Worm (Caenorhabditis elegans) whole organism, midembryonic: ENCODE data around the gene fkh-9.

Experiments
- T22C8.4 ChIP-seq: fragments of 200-800 bp; sonication (Bioruptor generic); IDR thresholded peaks from 2 replicates; pipeline ENCODE4 v1.3.6; 2022; ENCODE audit warnings: missing genetic modification characterization, missing compliant biosample characterization
- cog-1 ChIP-seq: sonication (generic microtip); optimal IDR thresholded peaks from 2 replicates; lab custom pipeline; 2016; ENCODE audit warnings: missing genetic modification characterization, missing compliant biosample characterization
- flt-1 ChIP-seq: fragments of 200-800 bp; sonication (Bioruptor generic); IDR thresholded peaks from 2 replicates; pipeline ENCODE4 v1.3.6; 2022; ENCODE audit warnings: missing genetic modification characterization, missing compliant biosample characterization
- klf-2 ChIP-seq: fragments of 200-800 bp; sonication (Bioruptor generic); conservative IDR thresholded peaks from 2 replicates; pipeline ENCODE4 v1.3.6; 2022; ENCODE audit warnings: missing genetic modification reagents, missing genetic modification characterization, missing compliant biosample characterization
- med-1 ChIP-seq: sonication (generic microtip); optimal IDR thresholded peaks from 2 replicates; lab custom pipeline; 2017; ENCODE audit warnings: missing genetic modification characterization, mild to moderate bottlenecking, missing compliant biosample characterization, antibody characterized with exemption, missing genetic modification reagents; ENCODE audit not compliant: insufficient read depth
- ref-1 ChIP-seq: fragments of 200-800 bp; sonication (Bioruptor generic); conservative IDR thresholded peaks from 2 replicates; pipeline ENCODE4 v1.3.6; 2022; ENCODE audit warnings: missing genetic modification reagents, missing genetic modification characterization, missing compliant biosample characterization
- tab-1 ChIP-seq: fragments of 200-800 bp; sonication (Bioruptor generic); IDR thresholded peaks from 2 replicates; pipeline ENCODE4 v1.3.6; 2022; ENCODE audit warnings: missing genetic modification characterization, missing compliant biosample characterization
- ztf-23 ChIP-seq: fragments of 200-800 bp; sonication (Bioruptor generic); IDR thresholded peaks from 2 replicates; pipeline ENCODE4 v1.3.6; 2022; ENCODE audit warnings: missing genetic modification reagents, missing genetic modification characterization, missing compliant biosample characterization
- ztf-29 ChIP-seq: fragments of 200-800 bp; sonication (Bioruptor generic); IDR thresholded peaks from 2 replicates; pipeline ENCODE4 v1.3.6; 2022; ENCODE audit warnings: missing genetic modification reagents, missing genetic modification characterization, missing compliant biosample characterization

Gene fkh-9

DNA sequence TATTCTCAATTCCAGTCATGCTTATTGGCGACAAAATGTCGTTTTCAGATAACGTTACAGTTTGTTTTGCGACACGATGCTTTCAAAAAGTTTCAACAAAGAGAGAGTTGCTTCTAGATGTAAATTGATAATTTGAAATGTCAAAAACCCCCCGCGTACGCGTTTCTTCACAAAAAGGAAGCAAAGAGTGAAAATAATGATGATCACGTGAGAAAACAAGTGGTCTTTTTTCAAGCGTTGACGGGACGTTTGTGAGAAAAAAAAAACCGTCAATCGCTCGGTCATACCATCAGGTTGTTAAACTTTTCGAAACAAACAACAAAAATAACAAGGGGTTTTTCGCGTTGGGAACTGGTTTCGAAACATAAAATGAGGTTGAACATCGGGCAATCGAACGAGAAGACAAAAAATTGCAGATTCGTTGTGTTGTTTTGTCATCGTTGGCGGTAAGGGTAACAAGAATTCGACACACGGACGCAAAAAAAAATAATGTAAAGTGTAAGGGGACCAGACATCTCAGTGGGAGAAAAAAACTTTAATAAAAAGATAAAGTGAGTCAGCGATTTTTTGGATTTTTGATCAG is 5.4 kb upstream of the fkh-9 start:
- TF ChIP-seq klf-2 (GFP tag; lab: Robert Waterston, UW) (no peak), T22C8.4 (GFP tag; lab: Robert Waterston, UW) (no peak), tab-1 (no peak), flt-1 (GFP tag; lab: Robert Waterston, UW) (no peak), med-1 (GFP tag; lab: Kevin White, UChicago) (no peak), cog-1 (tag; lab: Kevin White, UChicago) (no peak), ref-1 (GFP tag; lab: Robert Waterston, UW) (no peak), ztf-23 (GFP tag; lab: Robert Waterston, UW) (no peak), ztf-29 (GFP tag; lab: Robert Waterston, UW) (no peak)

DNA sequence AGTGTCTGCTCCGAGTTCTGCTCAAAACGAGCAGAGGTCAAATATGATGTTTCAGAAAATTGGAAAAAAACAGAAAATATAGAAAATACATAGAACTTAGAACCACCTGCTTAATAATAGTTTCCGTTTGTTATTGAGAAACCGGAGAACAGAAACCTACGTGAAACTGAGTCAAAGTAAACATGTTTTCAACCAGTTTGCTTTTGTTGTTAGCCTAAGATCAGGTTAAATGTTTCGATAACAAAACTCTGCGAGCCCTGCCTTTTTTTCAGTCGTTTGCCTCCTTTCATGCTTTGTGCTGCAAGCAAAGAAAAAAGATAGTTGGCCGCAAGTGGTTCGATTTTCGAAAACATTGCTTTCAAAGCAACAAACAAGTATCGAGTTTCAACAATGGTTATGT is 4.1 kb upstream of the fkh-9 start:
- TF ChIP-seq klf-2 (GFP tag; lab: Robert Waterston, UW) (no peak), ztf-29 (GFP tag; lab: Robert Waterston, UW) (no peak), ref-1 (GFP tag; lab: Robert Waterston, UW) (no peak), ztf-23 (GFP tag; lab: Robert Waterston, UW) (no peak), med-1 (GFP tag; lab: Kevin White, UChicago) (no peak), tab-1 (no peak), flt-1 (GFP tag; lab: Robert Waterston, UW) (no peak), T22C8.4 (GFP tag; lab: Robert Waterston, UW) (no peak), cog-1 (tag; lab: Kevin White, UChicago) (no peak)

DNA sequence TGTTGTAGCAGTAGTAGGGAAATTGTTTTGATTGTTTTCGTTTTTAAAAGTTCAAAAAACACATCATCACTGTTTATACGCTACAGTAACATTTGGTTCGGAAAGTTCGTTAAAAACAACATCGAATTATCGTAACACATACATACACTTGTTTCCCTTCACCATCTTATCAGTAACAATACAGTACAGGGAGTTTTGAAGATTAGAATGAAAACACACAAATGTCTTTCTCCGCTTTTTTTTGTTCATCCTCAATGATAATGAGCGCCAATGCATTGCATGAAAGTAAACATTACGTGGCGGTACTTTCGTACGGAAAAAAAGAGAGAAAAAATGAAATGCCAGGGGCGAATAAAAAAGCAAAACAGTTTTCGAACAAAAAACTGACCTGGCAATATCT is 2.8 kb upstream of the fkh-9 start:
- no peak for TF ChIP-seq med-1 (GFP tag; lab: Kevin White, UChicago)

DNA sequence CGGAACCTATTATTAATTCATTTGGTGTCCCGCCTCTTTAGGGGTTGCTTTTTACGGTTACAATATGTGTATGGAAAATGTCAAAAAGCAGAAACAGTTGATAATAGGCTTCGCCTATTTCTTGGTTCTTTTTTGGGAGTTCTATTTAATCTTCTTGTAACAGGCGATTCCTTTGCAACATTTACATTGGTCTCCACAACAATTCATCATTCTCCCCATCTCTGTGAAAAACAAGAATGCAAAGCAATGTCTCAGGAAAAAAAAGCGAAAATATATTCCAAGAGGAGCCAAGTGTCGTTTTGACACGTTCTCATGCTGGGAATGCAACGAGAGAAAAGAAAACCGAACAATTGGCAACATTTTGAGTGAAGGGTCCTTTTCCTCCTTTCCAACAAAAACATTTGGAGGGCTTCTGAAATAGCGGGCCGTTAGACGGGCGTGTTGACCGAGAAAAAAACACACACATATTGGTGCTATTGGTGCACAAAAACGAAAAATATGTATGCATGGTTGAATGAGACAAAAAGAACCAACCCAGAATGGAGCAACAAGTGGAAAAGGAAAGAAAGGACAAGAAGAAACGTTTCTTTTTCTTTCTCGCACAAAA is 1.9 kb upstream of the fkh-9 start:
- no peak for TF ChIP-seq klf-2 (GFP tag; lab: Robert Waterston, UW)
- TF ChIP-seq tab-1: no peak
- no peak for TF ChIP-seq ztf-29 (GFP tag; lab: Robert Waterston, UW)
- TF ChIP-seq flt-1 (GFP tag; lab: Robert Waterston, UW): no peak
- TF ChIP-seq ztf-23 (GFP tag; lab: Robert Waterston, UW): no peak

DNA sequence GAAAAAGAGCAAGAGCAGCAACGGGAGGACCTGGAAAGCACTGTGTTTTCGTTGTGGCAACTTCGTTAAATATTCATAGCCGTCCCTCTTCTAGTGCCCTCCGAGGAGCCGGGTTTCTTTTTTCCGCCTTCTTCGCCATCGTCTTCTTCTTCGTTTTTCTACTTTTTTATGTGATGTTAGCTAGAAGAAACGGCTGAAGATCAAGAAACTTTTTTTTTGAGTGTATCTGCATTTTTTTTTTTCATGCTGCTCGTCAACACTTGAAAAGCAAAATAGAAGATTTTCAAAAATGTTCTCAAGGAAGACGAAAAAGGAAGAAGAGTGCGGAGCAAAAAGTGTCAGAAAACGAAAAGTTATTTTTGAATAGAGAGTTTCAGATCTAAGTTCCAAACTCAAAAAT is 548 bp upstream of the fkh-9 start:
- TF ChIP-seq klf-2 (GFP tag; lab: Robert Waterston, UW): no peak
- TF ChIP-seq cog-1 (tag; lab: Kevin White, UChicago): no peak
- no peak for TF ChIP-seq med-1 (GFP tag; lab: Kevin White, UChicago)
- TF ChIP-seq tab-1: no peak
- TF ChIP-seq ref-1 (GFP tag; lab: Robert Waterston, UW): no peak
- no peak for TF ChIP-seq flt-1 (GFP tag; lab: Robert Waterston, UW)
- no peak for TF ChIP-seq ztf-23 (GFP tag; lab: Robert Waterston, UW)
- no peak for TF ChIP-seq T22C8.4 (GFP tag; lab: Robert Waterston, UW)

DNA sequence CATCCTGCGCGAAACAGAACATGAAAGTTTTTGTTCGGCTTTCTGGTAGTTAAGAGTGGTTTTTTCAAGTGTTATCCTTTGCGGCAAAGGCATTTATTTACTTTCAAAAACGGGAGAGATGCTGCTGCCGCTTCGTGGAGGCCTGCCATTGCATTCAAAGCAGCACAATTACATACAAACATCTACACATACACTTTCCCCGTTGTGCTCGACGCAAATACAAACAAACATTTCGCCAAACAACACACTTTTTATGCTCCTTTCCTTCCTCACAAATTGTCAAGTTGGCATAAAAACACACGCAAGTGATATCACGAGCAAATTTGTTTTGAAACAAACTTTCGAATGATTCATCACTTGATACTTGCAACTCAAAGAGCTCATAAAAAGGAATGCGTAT is 591 bp downstream of the fkh-9 start:
- TF ChIP-seq tab-1 (no peak), ztf-23 (GFP tag; lab: Robert Waterston, UW) (no peak), ref-1 (GFP tag; lab: Robert Waterston, UW) (no peak), med-1 (GFP tag; lab: Kevin White, UChicago) (no peak)

DNA sequence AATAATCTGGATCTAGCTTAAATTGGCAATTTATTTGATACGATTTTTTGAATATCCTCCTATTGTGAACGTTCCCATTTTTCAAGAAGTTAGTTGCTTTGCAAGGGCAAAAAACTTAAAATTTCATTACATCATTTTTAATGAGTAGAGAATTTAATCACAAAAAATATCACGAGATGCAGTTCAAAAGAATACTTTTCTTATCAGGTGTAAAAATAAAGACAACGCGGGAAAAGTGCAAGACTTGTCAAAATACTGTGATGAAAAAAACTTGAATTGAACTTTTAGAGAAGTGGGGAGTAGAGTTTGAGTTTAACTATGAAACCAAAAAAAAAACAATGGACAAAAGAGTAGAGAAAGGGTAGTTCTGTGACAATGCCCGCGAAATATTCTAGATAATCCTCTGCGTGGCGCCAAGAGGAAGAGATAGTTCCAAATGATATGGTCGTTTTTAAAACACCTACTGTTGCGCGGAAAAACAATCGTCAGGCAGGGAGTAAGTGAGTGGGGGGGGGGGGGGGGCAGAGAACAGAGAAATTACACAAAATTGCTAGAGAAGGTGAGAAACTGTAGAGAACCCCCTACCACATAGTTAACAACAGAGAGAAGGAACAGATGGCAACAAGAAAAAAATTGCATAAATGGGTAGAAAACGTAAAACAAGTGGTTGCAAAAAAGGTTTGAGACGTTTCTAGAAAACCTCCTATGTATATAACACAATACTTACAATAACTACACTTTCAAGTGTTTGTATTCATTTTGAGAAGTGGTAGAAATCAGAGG is 1.7 kb downstream of the fkh-9 start:
- TF ChIP-seq cog-1 (tag; lab: Kevin White, UChicago) (no peak), flt-1 (GFP tag; lab: Robert Waterston, UW) (no peak), ztf-29 (GFP tag; lab: Robert Waterston, UW) (no peak), ztf-23 (GFP tag; lab: Robert Waterston, UW) (no peak), tab-1 (no peak), T22C8.4 (GFP tag; lab: Robert Waterston, UW) (no peak), ref-1 (GFP tag; lab: Robert Waterston, UW) (no peak), klf-2 (GFP tag; lab: Robert Waterston, UW) (no peak), med-1 (GFP tag; lab: Kevin White, UChicago) (no peak)

DNA sequence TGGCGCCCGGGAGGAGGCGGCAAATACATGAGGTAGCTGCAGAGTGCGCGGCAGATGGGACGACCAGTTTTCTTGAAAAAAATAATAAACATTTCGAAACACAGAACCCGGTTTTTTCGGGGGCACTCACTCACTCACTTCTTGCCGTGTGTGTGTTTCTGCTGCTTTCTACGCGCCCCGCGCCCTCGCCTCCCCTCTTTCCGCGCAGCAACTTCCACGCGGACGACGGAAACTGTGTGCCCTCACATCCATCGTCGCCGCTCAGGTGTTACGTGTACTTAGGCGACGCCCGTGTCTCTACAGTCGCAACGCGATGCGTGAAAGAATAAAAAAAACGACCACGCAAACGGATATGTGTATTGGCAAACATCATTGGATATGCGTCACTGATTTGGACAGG is 2.3 kb downstream of the fkh-9 start:
- TF ChIP-seq flt-1 (GFP tag; lab: Robert Waterston, UW) (peak; percentile 24; the same call in 1 of the 2 replicates), ztf-29 (GFP tag; lab: Robert Waterston, UW) (no peak), T22C8.4 (GFP tag; lab: Robert Waterston, UW) (no peak)

DNA sequence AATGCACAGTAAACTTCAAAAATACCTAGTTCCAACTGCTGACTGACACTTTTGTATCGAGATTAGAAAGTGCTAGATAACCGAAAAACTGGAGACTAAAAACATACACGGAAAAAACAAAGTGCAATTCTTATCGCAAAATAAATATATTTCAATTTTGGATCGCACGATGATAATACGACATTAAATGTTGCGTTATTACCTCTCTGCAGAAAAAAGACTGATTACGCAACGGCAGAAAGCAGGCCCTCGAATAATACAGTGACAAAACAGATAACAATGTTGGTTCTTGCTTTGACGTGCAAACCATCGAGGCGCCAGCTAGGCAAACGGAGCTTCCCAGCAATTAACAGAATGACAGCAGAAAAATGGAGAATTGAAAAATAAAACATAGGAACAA is 2.9 kb downstream of the fkh-9 start:
- no peak for TF ChIP-seq flt-1 (GFP tag; lab: Robert Waterston, UW)
- no peak for TF ChIP-seq med-1 (GFP tag; lab: Kevin White, UChicago)
- no peak for TF ChIP-seq klf-2 (GFP tag; lab: Robert Waterston, UW)

DNA sequence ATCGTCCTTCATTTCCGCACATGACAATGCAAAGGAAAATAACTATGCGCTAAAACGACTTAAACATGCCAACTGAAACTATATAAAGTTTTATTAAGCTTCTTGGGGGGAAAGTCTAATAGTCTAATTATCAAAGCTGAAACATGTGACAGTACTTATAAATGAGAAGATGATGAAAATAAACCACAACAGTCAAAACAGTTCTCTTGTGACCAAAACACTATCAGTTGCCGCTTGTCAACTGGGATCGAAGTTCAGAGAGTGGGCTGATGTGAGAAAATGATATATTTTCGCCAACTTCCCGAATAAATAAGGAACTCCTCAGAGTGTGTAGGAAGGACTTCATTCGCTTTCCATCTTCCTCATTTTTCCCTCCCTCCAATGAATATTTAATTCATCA is 4.7 kb downstream of the fkh-9 start:
- no peak for TF ChIP-seq klf-2 (GFP tag; lab: Robert Waterston, UW)
- no peak for TF ChIP-seq ztf-29 (GFP tag; lab: Robert Waterston, UW)
- TF ChIP-seq ztf-23 (GFP tag; lab: Robert Waterston, UW): no peak
- TF ChIP-seq ref-1 (GFP tag; lab: Robert Waterston, UW): no peak
- TF ChIP-seq flt-1 (GFP tag; lab: Robert Waterston, UW): no peak
- TF ChIP-seq cog-1 (tag; lab: Kevin White, UChicago): no peak
- TF ChIP-seq tab-1: no peak
- no peak for TF ChIP-seq med-1 (GFP tag; lab: Kevin White, UChicago)
- no peak for TF ChIP-seq T22C8.4 (GFP tag; lab: Robert Waterston, UW)
